Fruit fly (Drosophila melanogaster): ENCODE measurements around the gene CG31913.

DNA sequence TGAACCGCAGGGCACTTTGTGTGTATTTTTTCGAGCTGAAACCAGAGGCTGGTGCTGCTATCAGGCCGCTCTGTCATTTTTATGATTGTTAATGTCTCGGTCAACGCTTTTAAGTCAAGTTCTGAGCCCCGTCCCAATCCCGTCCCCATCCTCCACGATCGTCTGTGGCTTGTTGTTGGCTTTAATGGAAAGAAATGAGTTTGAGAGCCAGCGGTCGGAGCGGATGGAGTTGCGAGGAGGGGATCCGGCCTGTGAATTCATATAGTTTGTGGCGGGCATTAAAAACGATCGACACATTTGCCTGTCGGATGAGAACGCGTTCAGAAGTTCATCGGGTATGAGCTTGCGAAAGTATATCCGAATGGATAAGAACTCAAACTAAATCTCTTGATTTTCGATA is 38.0 kb upstream of the CG31913 start, which contains the start of gene CG11029:
- TF ChIP-seq CTCF (optimal IDR thresholded peaks at IDR 0.05) (no peak), CG8478 (optimal IDR thresholded peaks at IDR 0.05) (no peak)
